Fruit fly (Drosophila melanogaster) whole organism, embryonic: Measurements from ENCODE around the gene Cpr67Fa1.

ENCODE experiments used
- Antp ChIP-seq: fragments of 200-800 bp; sonication (Bioruptor generic); optimal IDR thresholded peaks from 3 replicates; lab custom pipeline; 2016; ENCODE audit warnings: missing biosample characterization, missing genetic modification characterization
- Asciz ChIP-seq: fragments of 200-800 bp; sonication (Bioruptor generic); optimal IDR thresholded peaks from 2 replicates; lab custom pipeline; 2017; ENCODE audit warnings: missing biosample characterization, mild to moderate bottlenecking, missing genetic modification characterization, missing genetic modification reagents
- Atf-2 ChIP-seq: fragments of 200-800 bp; sonication (Bioruptor generic); optimal IDR thresholded peaks from 2 replicates; lab custom pipeline; 2016; ENCODE audit warnings: missing biosample characterization, missing genetic modification characterization
- CG10462 ChIP-seq: fragments of 200-800 bp; sonication (Bioruptor generic); optimal IDR thresholded peaks from 2 replicates; lab custom pipeline; 2016; ENCODE audit warnings: missing biosample characterization, missing genetic modification characterization
- CG11085 ChIP-seq: fragments of 200-800 bp; sonication (Bioruptor generic); IDR thresholded peaks from 2 replicates; pipeline ENCODE4 v1.3.6; 2022; ENCODE audit warnings: missing biosample characterization, missing genetic modification characterization
- CG11398 ChIP-seq: fragments of 200-800 bp; sonication (Bioruptor generic); optimal IDR thresholded peaks from 2 replicates; lab custom pipeline; 2016; ENCODE audit warnings: missing biosample characterization, missing genetic modification characterization
- CG11696 ChIP-seq: fragments of 200-800 bp; sonication (Bioruptor generic); IDR thresholded peaks from 2 replicates; pipeline ENCODE4 v1.3.6; 2022; ENCODE audit warnings: missing biosample characterization, missing genetic modification characterization
- CG12236 ChIP-seq: fragments of 200-800 bp; sonication (Bioruptor generic); optimal IDR thresholded peaks from 2 replicates; lab custom pipeline; 2016; ENCODE audit warnings: missing biosample characterization, missing genetic modification characterization
- CG12659 ChIP-seq: fragments of 200-800 bp; sonication (Bioruptor generic); optimal IDR thresholded peaks from 3 replicates; lab custom pipeline; 2017; ENCODE audit warnings: mild to moderate bottlenecking, missing biosample characterization, missing genetic modification reagents, missing genetic modification characterization
- CG12769 ChIP-seq: fragments of 200-800 bp; sonication (Bioruptor generic); optimal IDR thresholded peaks from 2 replicates; lab custom pipeline; 2019; ENCODE audit warnings: missing biosample characterization, mild to moderate bottlenecking, missing genetic modification characterization, moderate library complexity
- CG13123 ChIP-seq: fragments of 200-800 bp; sonication (Bioruptor generic); optimal IDR thresholded peaks from 2 replicates; lab custom pipeline; 2016; ENCODE audit warnings: missing biosample characterization, missing genetic modification characterization
- CG14014 ChIP-seq: fragments of 200-800 bp; sonication (Bioruptor generic); IDR thresholded peaks from 2 replicates; pipeline ENCODE4 v1.3.6; 2022; ENCODE audit warnings: missing biosample characterization, missing genetic modification characterization
- CG1529 ChIP-seq: fragments of 200-800 bp; sonication (Bioruptor generic); optimal IDR thresholded peaks from 3 replicates; lab custom pipeline; 2018; ENCODE audit warnings: missing biosample characterization, missing genetic modification characterization
- CG17802 ChIP-seq: fragments of 200-800 bp; sonication (Bioruptor generic); optimal IDR thresholded peaks from 2 replicates; lab custom pipeline; 2018; ENCODE audit warnings: missing biosample characterization, mild to moderate bottlenecking, missing genetic modification characterization, moderate library complexity
- CG18262 ChIP-seq: fragments of 200-800 bp; optimal IDR thresholded peaks from 3 replicates; lab custom pipeline; 2019; ENCODE audit warnings: missing biosample characterization, mild to moderate bottlenecking, missing genetic modification characterization, moderate library complexity
- CG31388 ChIP-seq: fragments of 200-800 bp; sonication (Bioruptor generic); optimal IDR thresholded peaks from 2 replicates; lab custom pipeline; 2016; ENCODE audit warnings: missing biosample characterization, missing genetic modification characterization
- CG31441 ChIP-seq: fragments of 200-800 bp; sonication (Bioruptor generic); IDR thresholded peaks from 2 replicates; pipeline ENCODE4 v1.3.6; 2022; ENCODE audit warnings: missing biosample characterization, missing genetic modification characterization
- CG33557 ChIP-seq: fragments of 200-800 bp; sonication (Bioruptor generic); optimal IDR thresholded peaks from 2 replicates; lab custom pipeline; 2019; ENCODE audit warnings: missing biosample characterization, mild to moderate bottlenecking, missing genetic modification characterization, moderate library complexity
- CG4360 ChIP-seq: fragments of 200-800 bp; sonication (Bioruptor generic); IDR thresholded peaks from 2 replicates; pipeline ENCODE4 v1.3.6; 2022; ENCODE audit warnings: missing biosample characterization, missing genetic modification characterization
- CG4820 ChIP-seq: fragments of 200-800 bp; sonication (Bioruptor generic); optimal IDR thresholded peaks from 3 replicates; lab custom pipeline; 2016; ENCODE audit warnings: missing biosample characterization, missing genetic modification characterization
- CG8388 ChIP-seq: fragments of 200-800 bp; sonication (Bioruptor generic); optimal IDR thresholded peaks from 2 replicates; lab custom pipeline; 2019; ENCODE audit warnings: missing biosample characterization, mild to moderate bottlenecking, missing genetic modification characterization, moderate library complexity
- CG8924 ChIP-seq: fragments of 200-800 bp; optimal IDR thresholded peaks from 3 replicates; lab custom pipeline; 2019; ENCODE audit warnings: missing biosample characterization, mild to moderate bottlenecking, missing genetic modification characterization, moderate library complexity
- CG9437 ChIP-seq: fragments of 200-800 bp; sonication (Bioruptor generic); optimal IDR thresholded peaks from 2 replicates; lab custom pipeline; 2018; ENCODE audit warnings: missing biosample characterization, mild to moderate bottlenecking, missing genetic modification characterization
- Dll ChIP-seq: fragments of 200-800 bp; sonication (Bioruptor generic); IDR thresholded peaks from 4 replicates; pipeline ENCODE4 v1.3.6; 2022; ENCODE audit warnings: missing biosample characterization, missing genetic modification characterization; ENCODE audit not compliant: partially characterized antibody
- ERR ChIP-seq: fragments of 200-800 bp; sonication (Bioruptor generic); optimal IDR thresholded peaks from 2 replicates; lab custom pipeline; 2016; ENCODE audit warnings: missing biosample characterization, missing genetic modification characterization
- Fer2 ChIP-seq: fragments of 200-800 bp; sonication (Bioruptor generic); optimal IDR thresholded peaks from 2 replicates; lab custom pipeline; 2018; ENCODE audit warnings: missing biosample characterization, mild to moderate bottlenecking, missing genetic modification characterization, moderate library complexity
- HLHmδ ChIP-seq: fragments of 200-800 bp; sonication (Bioruptor generic); optimal IDR thresholded peaks from 2 replicates; lab custom pipeline; 2018; ENCODE audit warnings: missing biosample characterization, mild to moderate bottlenecking, missing genetic modification characterization, moderate library complexity
- Hmx ChIP-seq: fragments of 200-800 bp; sonication (Bioruptor generic); optimal IDR thresholded peaks from 2 replicates; lab custom pipeline; 2016; ENCODE audit warnings: missing biosample characterization, missing genetic modification characterization
- Lim3 ChIP-seq: fragments of 200-800 bp; sonication (Bioruptor generic); IDR thresholded peaks from 2 replicates; pipeline ENCODE4 v1.3.6; 2022; ENCODE audit warnings: missing biosample characterization, missing genetic modification characterization
- Optix ChIP-seq: fragments of 200-800 bp; sonication (Bioruptor generic); IDR thresholded peaks from 3 replicates; pipeline ENCODE4 v1.3.6; 2022; ENCODE audit warnings: missing biosample characterization, missing genetic modification characterization
- Taf1 ChIP-seq: fragments of 200-800 bp; sonication (Bioruptor generic); IDR thresholded peaks from 2 replicates; pipeline ENCODE4 v1.3.6; 2022; ENCODE audit warnings: missing biosample characterization, missing genetic modification characterization
- Xbp1 ChIP-seq: fragments of 200-800 bp; sonication (Bioruptor generic); optimal IDR thresholded peaks from 3 replicates; lab custom pipeline; 2016; ENCODE audit warnings: missing biosample characterization, mild to moderate bottlenecking, missing genetic modification characterization
- ap ChIP-seq: fragments of 200-800 bp; sonication (Bioruptor generic); IDR thresholded peaks from 2 replicates; pipeline ENCODE4 v1.3.6; 2022; ENCODE audit warnings: missing biosample characterization, missing genetic modification characterization
- bsh ChIP-seq, 2 experiments: fragments of 200-800 bp; sonication (Bioruptor generic); optimal IDR thresholded peaks; 2 replicates each; lab custom pipeline; 2017 to 2018; ENCODE audit warnings: mild to moderate bottlenecking in 2 of 2, missing biosample characterization in 2 of 2, missing genetic modification characterization in 2 of 2, moderate library complexity in 1 of 2
- danr ChIP-seq: fragments of 200-800 bp; sonication (Bioruptor generic); IDR thresholded peaks from 2 replicates; pipeline ENCODE4 v1.3.6; 2022; ENCODE audit warnings: missing biosample characterization, missing genetic modification characterization
- dimm ChIP-seq: fragments of 200-800 bp; sonication (Bioruptor generic); IDR thresholded peaks from 2 replicates; pipeline ENCODE4 v1.3.6; 2022; ENCODE audit warnings: missing biosample characterization, missing genetic modification characterization
- eve ChIP-seq, 2 experiments: fragments of >200 bp; optimal IDR thresholded peaks; 2 replicates each; lab custom pipeline; 2017; ENCODE audit warnings: missing biosample characterization in 2 of 2, missing genetic modification characterization in 2 of 2
- gcm ChIP-seq: fragments of 200-800 bp; sonication (Bioruptor generic); optimal IDR thresholded peaks from 2 replicates; lab custom pipeline; 2019; ENCODE audit warnings: missing biosample characterization, mild to moderate bottlenecking, missing genetic modification characterization, moderate library complexity
- grau ChIP-seq: fragments of 200-800 bp; optimal IDR thresholded peaks from 3 replicates; lab custom pipeline; 2019; ENCODE audit warnings: missing biosample characterization, mild to moderate bottlenecking, missing genetic modification characterization, moderate library complexity
- gro ChIP-seq: fragments of 200-800 bp; sonication (Bioruptor generic); optimal IDR thresholded peaks from 2 replicates; lab custom pipeline; 2016; ENCODE audit warnings: missing biosample characterization, missing genetic modification characterization
- her ChIP-seq: fragments of 200-800 bp; sonication (Bioruptor generic); optimal IDR thresholded peaks from 2 replicates; lab custom pipeline; 2016; ENCODE audit warnings: missing biosample characterization, missing genetic modification characterization
- hkb ChIP-seq, 2 experiments: fragments of 200-800 bp in 1 of 2; fragments of >200 bp in 1 of 2; sonication (Bioruptor generic) in 1 of 2; IDR thresholded peaks in 1 of 2; optimal IDR thresholded peaks in 1 of 2; 2 replicates each; pipeline versions ENCODE4 v1.3.6 to Lab custom; 2017 to 2022; ENCODE audit warnings: missing biosample characterization in 1 of 2, missing genetic modification characterization in 1 of 2
- lilli ChIP-seq: fragments of 200-800 bp; sonication (Bioruptor generic); optimal IDR thresholded peaks from 3 replicates; lab custom pipeline; 2016; ENCODE audit warnings: missing biosample characterization, missing genetic modification characterization
- lola ChIP-seq, 3 experiments: fragments of >200 bp in 2 of 3; fragments of 200-800 bp in 1 of 3; sonication (Bioruptor generic) in 1 of 3; optimal IDR thresholded peaks; 2 replicates each; lab custom pipeline; 2017 to 2019; ENCODE audit warnings: missing biosample characterization in 3 of 3, missing genetic modification characterization in 3 of 3, mild to moderate bottlenecking in 1 of 3, moderate library complexity in 1 of 3
- pnt ChIP-seq: fragments of 200-800 bp; sonication (Bioruptor generic); optimal IDR thresholded peaks from 3 replicates; lab custom pipeline; 2016; ENCODE audit warnings: missing biosample characterization, missing genetic modification characterization
- sens ChIP-seq: fragments of 200-800 bp; sonication (Bioruptor generic); peaks from one replicate; lab custom pipeline; 2016; ENCODE audit warnings: missing biosample characterization, missing genetic modification characterization
- sim ChIP-seq: fragments of 200-800 bp; sonication (Bioruptor generic); IDR thresholded peaks from 2 replicates; pipeline ENCODE4 v1.3.6; 2022; ENCODE audit warnings: missing biosample characterization, missing genetic modification characterization
- ttk ChIP-seq: fragments of 200-800 bp; sonication (Bioruptor generic); IDR thresholded peaks from 2 replicates; pipeline ENCODE4 v2.1.2; 2022; ENCODE audit warnings: missing biosample characterization, missing genetic modification characterization
- tup ChIP-seq: fragments of 200-800 bp; sonication (Bioruptor generic); optimal IDR thresholded peaks from 2 replicates; lab custom pipeline; 2016; ENCODE audit warnings: missing biosample characterization, mild to moderate bottlenecking, missing genetic modification characterization, moderate library complexity
- zfh1 ChIP-seq: fragments of 200-800 bp; sonication (Bioruptor generic); IDR thresholded peaks from 3 replicates; pipeline ENCODE4 v1.3.6; 2022; ENCODE audit warnings: missing biosample characterization, missing genetic modification characterization

Gene Cpr67Fa1

DNA sequence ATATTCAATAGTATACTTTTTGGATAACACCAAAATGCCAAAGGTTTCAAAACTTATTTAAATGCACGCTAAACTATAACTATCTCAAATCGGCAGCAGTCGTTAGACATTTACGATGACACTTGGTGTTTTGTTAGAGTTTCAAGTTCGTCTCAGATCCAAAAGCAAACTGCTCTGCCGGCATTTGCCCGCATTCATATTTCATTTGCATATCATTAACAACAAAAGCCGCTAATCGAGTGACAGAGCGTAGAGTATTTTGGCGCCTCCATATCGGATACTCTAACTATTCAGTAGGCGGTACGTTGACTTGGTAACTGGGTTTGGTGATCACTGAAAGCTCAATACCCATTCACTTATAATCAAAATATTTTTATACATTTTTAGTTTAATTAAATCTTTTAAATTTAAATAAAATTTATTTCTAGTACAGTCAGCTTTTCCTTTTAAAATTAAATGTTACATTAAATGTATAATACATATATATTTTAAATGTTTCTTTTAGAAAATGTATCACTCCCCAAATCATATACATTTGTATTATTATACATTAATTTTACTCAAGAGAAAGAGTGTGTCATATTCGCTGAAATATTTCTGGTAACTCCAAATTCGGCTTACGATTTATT is 3.5 kb downstream of the Cpr67Fa1 start (continued):
- no peak for TF ChIP-seq Atf-2 (GFP tag; lab: Kevin White, UChicago)
- peak; percentile 74 for TF ChIP-seq grau (tag; lab: Kevin White, UChicago)
- TF ChIP-seq lola (GFP tag; optimal IDR thresholded peaks at IDR 0.05; lab: Kevin White, UChicago), result peak in 1 of 3 experiments; percentile 45
- TF ChIP-seq gro (GFP tag; lab: Kevin White, UChicago), result no peak
- peak; percentile 59 for TF ChIP-seq CG9437 (GFP tag; lab: Kevin White, UChicago)
- no peak for TF ChIP-seq CG1529 (GFP tag; lab: Kevin White, UChicago)
- no peak for TF ChIP-seq CG12769
- peak; percentile 53 for TF ChIP-seq CG12659 (GFP tag; lab: Kevin White, UChicago)
- TF ChIP-seq zfh1 (GFP tag; lab: Robert Waterston, UW), result no peak
- no peak for TF ChIP-seq CG14014
- TF ChIP-seq CG11398 (GFP tag; lab: Kevin White, UChicago), result no peak
- no peak for TF ChIP-seq CG4360 (GFP tag; lab: Robert Waterston, UW)
- no peak for TF ChIP-seq CG12236 (GFP tag; lab: Kevin White, UChicago)
- TF ChIP-seq Optix (GFP tag; lab: Robert Waterston, UW), result no peak
- peak; percentile 72 for TF ChIP-seq CG31441 (GFP tag; lab: Robert Waterston, UW)
- TF ChIP-seq CG17802, result no peak
- no peak for TF ChIP-seq her (GFP tag; lab: Kevin White, UChicago)
- no peak for TF ChIP-seq CG11085
- no peak for TF ChIP-seq CG33557
- no peak for TF ChIP-seq sim
- TF ChIP-seq pnt (GFP tag; lab: Kevin White, UChicago), result no peak
- no peak for TF ChIP-seq Lim3 (GFP tag; lab: Robert Waterston, UW)
- TF ChIP-seq sens (GFP tag; lab: Kevin White, UChicago), result peak; percentile 26
- TF ChIP-seq bsh (GFP tag; optimal IDR thresholded peaks at IDR 0.05; lab: Kevin White, UChicago), result peak in 1 of 2 experiments; percentile 37
- TF ChIP-seq CG31388 (GFP tag; lab: Kevin White, UChicago), result no peak
- TF ChIP-seq dimm, result no peak
- TF ChIP-seq Hmx (GFP tag; lab: Kevin White, UChicago), result no peak
- no peak for TF ChIP-seq Fer2 (tag; lab: Kevin White, UChicago)
- no peak for TF ChIP-seq ERR
- TF ChIP-seq CG10462 (GFP tag; lab: Kevin White, UChicago), result no peak
- TF ChIP-seq CG13123 (GFP tag; lab: Kevin White, UChicago), result no peak
- TF ChIP-seq Dll (GFP tag; lab: Robert Waterston, UW), result no peak
- TF ChIP-seq Asciz (GFP tag; lab: Kevin White, UChicago), result peak; percentile 15
- TF ChIP-seq hkb (optimal IDR thresholded peaks at IDR 0.05; lab: Kevin White, UChicago), result no peak
- 0 out of 2 replicates have a peak, but pooled peaks have one; percentile 21 for TF ChIP-seq hkb (GFP tag; IDR thresholded peaks at IDR 0.05; lab: Robert Waterston, UW)
- TF ChIP-seq Taf1 (GFP tag; lab: Robert Waterston, UW), result no peak
- no peak for TF ChIP-seq lilli (GFP tag; lab: Kevin White, UChicago)
- TF ChIP-seq CG8924 (tag; lab: Kevin White, UChicago), result peak; percentile 81
- peak; percentile 68 for TF ChIP-seq CG18262 (tag; lab: Kevin White, UChicago)
- no peak for TF ChIP-seq Antp (GFP tag; lab: Kevin White, UChicago)
- TF ChIP-seq ap (GFP tag; lab: Robert Waterston, UW), result no peak
- TF ChIP-seq CG11696 (GFP tag; lab: Robert Waterston, UW), result no peak
- TF ChIP-seq CG4820 (GFP tag; lab: Kevin White, UChicago), result no peak
- peak; percentile 73 for TF ChIP-seq gcm (GFP tag; lab: Kevin White, UChicago)
- TF ChIP-seq CG8388, result peak; percentile 45
- TF ChIP-seq tup (GFP tag; lab: Kevin White, UChicago), result no peak
- TF ChIP-seq Xbp1 (GFP tag; lab: Kevin White, UChicago), result peak; percentile 46
- no peak for TF ChIP-seq eve (GFP tag; optimal IDR thresholded peaks at IDR 0.05; lab: Kevin White, UChicago)
- TF ChIP-seq HLHmδ (GFP tag; lab: Kevin White, UChicago), result no peak
- TF ChIP-seq ttk (GFP tag; lab: Robert Waterston, UW), result 0 out of 2 replicates have a peak, but pooled peaks have one; percentile 12
- no peak for TF ChIP-seq danr (GFP tag; lab: Robert Waterston, UW)
